Fruit fly (Drosophila melanogaster) whole organism: Measurements from ENCODE around the gene CG6885.

ENCODE experiments used
- CG8478 ChIP-seq: fragments of >200 bp; optimal IDR thresholded peaks from 2 replicates; lab custom pipeline; 2018; ENCODE audit warnings: inconsistent platforms
- Dll ChIP-seq: fragments of >200 bp; optimal IDR thresholded peaks from 2 replicates; lab custom pipeline; 2017
- EcR ChIP-seq, 2 experiments: fragments of >200 bp; optimal IDR thresholded peaks; 2 replicates each; lab custom pipeline; 2017; ENCODE audit warnings: missing biosample characterization in 2 of 2, missing genetic modification characterization in 2 of 2, missing genetic modification reagents in 2 of 2
- pan ChIP-seq: fragments of >200 bp; optimal IDR thresholded peaks from 2 replicates; lab custom pipeline; 2017
- psq ChIP-seq: fragments of >200 bp; optimal IDR thresholded peaks from 2 replicates; lab custom pipeline; 2017
- usp ChIP-seq: fragments of >200 bp; optimal IDR thresholded peaks from 2 replicates; lab custom pipeline; 2017; ENCODE audit warnings: missing biosample characterization, missing genetic modification characterization, mixed read lengths

Gene CG6885

dm6 chr3L:18790630-18791167, 46.4 kb downstream of the CG6885 start:
- TF ChIP-seq psq (lab: Kevin White, UChicago) (no peak), EcR (GFP tag; optimal IDR thresholded peaks at IDR 0.05; lab: Kevin White, UChicago) (no peak), CG8478 (no peak), usp (GFP tag; lab: Kevin White, UChicago) (no peak), Dll (lab: Kevin White, UChicago) (no peak), pan (lab: Kevin White, UChicago) (no peak)

- TF ChIP-seq Dll (lab: Kevin White, UChicago), result no peak
- TF ChIP-seq psq (lab: Kevin White, UChicago), result no peak
- no peak for TF ChIP-seq pan (lab: Kevin White, UChicago)
- no peak for TF ChIP-seq CG8478
- no peak for TF ChIP-seq usp (GFP tag; lab: Kevin White, UChicago)
- TF ChIP-seq EcR (GFP tag; optimal IDR thresholded peaks at IDR 0.05; lab: Kevin White, UChicago), result no peak
Observed at dm6 chr3L:18791232-18792008, 47.1 kb downstream of the CG6885 start.

- TF ChIP-seq CG8478 (no peak), EcR (GFP tag; optimal IDR thresholded peaks at IDR 0.05; lab: Kevin White, UChicago) (no peak), pan (lab: Kevin White, UChicago) (no peak), psq (lab: Kevin White, UChicago) (no peak), Dll (lab: Kevin White, UChicago) (no peak), usp (GFP tag; lab: Kevin White, UChicago) (no peak)
Observed at dm6 chr3L:18792009-18792339, 47.7 kb downstream of the CG6885 start.

dm6 chr3L:18792834-18793233, 48.5 kb downstream of the CG6885 start:
- TF ChIP-seq pan (lab: Kevin White, UChicago), result no peak
- TF ChIP-seq psq (lab: Kevin White, UChicago), result no peak
- no peak for TF ChIP-seq CG8478
- no peak for TF ChIP-seq EcR (GFP tag; optimal IDR thresholded peaks at IDR 0.05; lab: Kevin White, UChicago)
- TF ChIP-seq Dll (lab: Kevin White, UChicago), result no peak
- no peak for TF ChIP-seq usp (GFP tag; lab: Kevin White, UChicago)
